Worm (Caenorhabditis elegans): ENCODE measurements around the gene drp-1.

ce11 chrIV:5514789-5515188, 23.5 kb upstream of the drp-1 start:
- TF ChIP-seq nhr-102 (tag; optimal IDR thresholded peaks at IDR 0.05) (no peak), unc-39 (tag; optimal IDR thresholded peaks at IDR 0.05) (no peak), lin-13 (GFP tag; optimal IDR thresholded peaks at IDR 0.05) (no peak), nhr-237 (tag; optimal IDR thresholded peaks at IDR 0.05) (no peak), pqm-1 (tag; optimal IDR thresholded peaks at IDR 0.05) (no peak)
